Worm (Caenorhabditis elegans) whole organism, midembryonic: ENCODE measurements around the gene C55A6.6.

Experiments used
- flt-1 ChIP-seq: fragments of 200-800 bp; sonication (Bioruptor generic); IDR thresholded peaks from 2 replicates; pipeline ENCODE4 v1.3.6; 2022; ENCODE audit warnings: missing genetic modification characterization, missing compliant biosample characterization
- klf-2 ChIP-seq: fragments of 200-800 bp; sonication (Bioruptor generic); conservative IDR thresholded peaks from 2 replicates; pipeline ENCODE4 v1.3.6; 2022; ENCODE audit warnings: missing genetic modification reagents, missing genetic modification characterization, missing compliant biosample characterization
- med-1 ChIP-seq: sonication (generic microtip); optimal IDR thresholded peaks from 2 replicates; lab custom pipeline; 2017; ENCODE audit warnings: missing genetic modification characterization, mild to moderate bottlenecking, missing compliant biosample characterization, antibody characterized with exemption, missing genetic modification reagents; ENCODE audit not compliant: insufficient read depth
- tab-1 ChIP-seq: fragments of 200-800 bp; sonication (Bioruptor generic); IDR thresholded peaks from 2 replicates; pipeline ENCODE4 v1.3.6; 2022; ENCODE audit warnings: missing genetic modification characterization, missing compliant biosample characterization
- ztf-23 ChIP-seq: fragments of 200-800 bp; sonication (Bioruptor generic); IDR thresholded peaks from 2 replicates; pipeline ENCODE4 v1.3.6; 2022; ENCODE audit warnings: missing genetic modification reagents, missing genetic modification characterization, missing compliant biosample characterization

- TF ChIP-seq klf-2 (GFP tag; lab: Robert Waterston, UW) (no peak), flt-1 (no peak), tab-1 (no peak), med-1 (no peak), ztf-23 (GFP tag; lab: Robert Waterston, UW) (no peak)
Measured at ce11 chrV:11508773-11509172, 5.8 kb downstream of the C55A6.6 start, which contains the start of gene ttll-5.
